Fruit fly (Drosophila melanogaster) whole organism, prepupa: ENCODE measurements around the gene sau.

Source experiments
- Blimp-1 ChIP-seq: fragments of 200-800 bp; sonication (Bioruptor generic); optimal IDR thresholded peaks from 3 replicates; lab custom pipeline; 2017; ENCODE audit warnings: missing biosample characterization, missing genetic modification characterization, mild to moderate bottlenecking, moderate library complexity, missing genetic modification reagents
- CG10669 ChIP-seq: fragments of 200-800 bp; sonication (Bioruptor generic); optimal IDR thresholded peaks from 3 replicates; lab custom pipeline; 2018; ENCODE audit warnings: missing biosample characterization, mild to moderate bottlenecking, missing genetic modification characterization, moderate library complexity
- CG11294 ChIP-seq: fragments of 200-800 bp; sonication (Bioruptor generic); IDR thresholded peaks from 2 replicates; pipeline ENCODE4 v1.3.6; 2022; ENCODE audit warnings: missing biosample characterization, missing genetic modification characterization
- CG11762 ChIP-seq: fragments of 200-800 bp; sonication (Bioruptor generic); optimal IDR thresholded peaks from 3 replicates; lab custom pipeline; 2016; ENCODE audit warnings: missing biosample characterization, missing genetic modification characterization; ENCODE audit not compliant: insufficient read depth
- CG15336 ChIP-seq: fragments of 200-800 bp; sonication (Bioruptor generic); IDR thresholded peaks from 2 replicates; pipeline ENCODE4 v1.3.6; 2022; ENCODE audit warnings: missing biosample characterization, missing genetic modification characterization
- CG16779 ChIP-seq: fragments of 200-800 bp; sonication (Bioruptor generic); optimal IDR thresholded peaks from 3 replicates; lab custom pipeline; 2017; ENCODE audit warnings: missing biosample characterization, mild to moderate bottlenecking, missing genetic modification characterization
- CG31627 ChIP-seq: fragments of 200-800 bp; sonication (Bioruptor generic); optimal IDR thresholded peaks from 3 replicates; lab custom pipeline; 2016; ENCODE audit warnings: missing biosample characterization, missing genetic modification characterization
- CG32006 ChIP-seq: fragments of 200-800 bp; sonication (Bioruptor generic); optimal IDR thresholded peaks from 3 replicates; lab custom pipeline; 2017; ENCODE audit warnings: missing biosample characterization, mild to moderate bottlenecking, missing genetic modification characterization
- CG34406 ChIP-seq: fragments of 200-800 bp; sonication (Bioruptor generic); optimal IDR thresholded peaks from 3 replicates; lab custom pipeline; 2016; ENCODE audit warnings: missing biosample characterization, missing genetic modification characterization
- CG3919 ChIP-seq: fragments of 200-800 bp; sonication (Bioruptor generic); optimal IDR thresholded peaks from 3 replicates; lab custom pipeline; 2016; ENCODE audit warnings: missing biosample characterization, missing genetic modification characterization
- CG4318 ChIP-seq: fragments of 200-800 bp; sonication (Bioruptor generic); optimal IDR thresholded peaks from 3 replicates; lab custom pipeline; 2017; ENCODE audit warnings: missing biosample characterization, mild to moderate bottlenecking, missing genetic modification characterization
- CG6163 ChIP-seq: fragments of 200-800 bp; sonication (Bioruptor generic); IDR thresholded peaks from 3 replicates; pipeline ENCODE4 v1.3.6; 2022; ENCODE audit warnings: missing biosample characterization, missing genetic modification characterization
- CG6276 ChIP-seq: fragments of 200-800 bp; sonication (Bioruptor generic); optimal IDR thresholded peaks from 2 replicates; lab custom pipeline; 2017; ENCODE audit warnings: missing biosample characterization, mild to moderate bottlenecking, missing genetic modification characterization
- CG6792 ChIP-seq: fragments of 200-800 bp; sonication (Bioruptor generic); optimal IDR thresholded peaks from 3 replicates; lab custom pipeline; 2016; ENCODE audit warnings: missing biosample characterization, missing genetic modification characterization
- CG6808 ChIP-seq: fragments of 200-800 bp; sonication (Bioruptor generic); optimal IDR thresholded peaks from 3 replicates; lab custom pipeline; 2017; ENCODE audit warnings: missing biosample characterization, missing genetic modification characterization, mild to moderate bottlenecking, moderate library complexity, missing genetic modification reagents
- CG6854 ChIP-seq: fragments of 200-800 bp; sonication (Bioruptor generic); optimal IDR thresholded peaks from 2 replicates; lab custom pipeline; 2017; ENCODE audit warnings: missing biosample characterization, mild to moderate bottlenecking, missing genetic modification characterization
- CG7368 ChIP-seq: fragments of 200-800 bp; sonication (Bioruptor generic); optimal IDR thresholded peaks from 3 replicates; lab custom pipeline; 2016; ENCODE audit warnings: missing biosample characterization, missing genetic modification characterization
- CG8319 ChIP-seq: fragments of 200-800 bp; sonication (Bioruptor generic); optimal IDR thresholded peaks from 3 replicates; lab custom pipeline; 2016; ENCODE audit warnings: missing biosample characterization, missing genetic modification characterization
- CG8632 ChIP-seq: fragments of 200-800 bp; sonication (Bioruptor generic); optimal IDR thresholded peaks from 3 replicates; lab custom pipeline; 2016; ENCODE audit warnings: missing biosample characterization, missing genetic modification characterization
- CG9139 ChIP-seq: fragments of 200-800 bp; sonication (Bioruptor generic); optimal IDR thresholded peaks from 3 replicates; lab custom pipeline; 2017; ENCODE audit warnings: missing biosample characterization, mild to moderate bottlenecking, missing genetic modification characterization
- Eip78C ChIP-seq: fragments of 200-800 bp; sonication (Bioruptor generic); peaks from one replicate; lab custom pipeline; 2016; ENCODE audit warnings: missing biosample characterization, missing genetic modification characterization
- Eip93F ChIP-seq: fragments of 200-800 bp; sonication (Bioruptor generic); optimal IDR thresholded peaks from 2 replicates; lab custom pipeline; 2016; ENCODE audit warnings: missing biosample characterization, mild to moderate bottlenecking, missing genetic modification characterization
- Ets21C ChIP-seq: fragments of 200-800 bp; sonication (Bioruptor generic); optimal IDR thresholded peaks from 3 replicates; lab custom pipeline; 2016; ENCODE audit warnings: missing biosample characterization, missing genetic modification characterization
- Ets96B ChIP-seq: fragments of 200-800 bp; optimal IDR thresholded peaks from 2 replicates; lab custom pipeline; 2019; ENCODE audit warnings: missing biosample characterization, mild to moderate bottlenecking, missing genetic modification characterization, moderate library complexity
- Gug ChIP-seq: fragments of 200-800 bp; sonication (Bioruptor generic); IDR thresholded peaks from 2 replicates; pipeline ENCODE4 v1.3.6; 2022; ENCODE audit warnings: missing biosample characterization, missing genetic modification characterization
- Hr38 ChIP-seq: sonication (Bioruptor generic); optimal IDR thresholded peaks from 2 replicates; lab custom pipeline; 2016; ENCODE audit warnings: missing biosample characterization, missing genetic modification characterization
- Lpt ChIP-seq: fragments of 200-800 bp; sonication (Bioruptor generic); optimal IDR thresholded peaks from 3 replicates; lab custom pipeline; 2016; ENCODE audit warnings: missing biosample characterization, missing genetic modification characterization
- Met ChIP-seq: fragments of 200-800 bp; sonication (Bioruptor generic); optimal IDR thresholded peaks from 3 replicates; lab custom pipeline; 2016; ENCODE audit warnings: missing biosample characterization, missing genetic modification characterization
- Smox ChIP-seq: fragments of 200-800 bp; sonication (Bioruptor generic); optimal IDR thresholded peaks from 3 replicates; lab custom pipeline; 2016; ENCODE audit warnings: missing biosample characterization, missing genetic modification characterization
- Sox14 ChIP-seq: fragments of 200-800 bp; sonication (Bioruptor generic); optimal IDR thresholded peaks from 3 replicates; lab custom pipeline; 2016; ENCODE audit warnings: missing biosample characterization, missing genetic modification characterization
- achi ChIP-seq: fragments of 200-800 bp; sonication (Bioruptor generic); optimal IDR thresholded peaks from 3 replicates; lab custom pipeline; 2016; ENCODE audit warnings: missing biosample characterization, missing genetic modification characterization
- acj6 ChIP-seq: fragments of 200-800 bp; sonication (Bioruptor generic); optimal IDR thresholded peaks from 3 replicates; lab custom pipeline; 2016; ENCODE audit warnings: missing biosample characterization, missing genetic modification characterization
- cyc ChIP-seq: fragments of 200-800 bp; sonication (Bioruptor generic); optimal IDR thresholded peaks from 3 replicates; lab custom pipeline; 2016; ENCODE audit warnings: missing biosample characterization, missing genetic modification characterization
- dac ChIP-seq: fragments of 200-800 bp; sonication (Bioruptor generic); optimal IDR thresholded peaks from 2 replicates; lab custom pipeline; 2017; ENCODE audit warnings: missing biosample characterization, mild to moderate bottlenecking, missing genetic modification characterization
- dsx ChIP-seq: fragments of 200-800 bp; optimal IDR thresholded peaks from 3 replicates; lab custom pipeline; 2019; ENCODE audit warnings: missing biosample characterization, mild to moderate bottlenecking, missing genetic modification characterization, moderate library complexity; ENCODE audit not compliant: poor library complexity, severe bottlenecking
- eg ChIP-seq: fragments of 200-800 bp; sonication (Bioruptor generic); IDR thresholded peaks from 3 replicates; pipeline ENCODE4 v1.3.6; 2022; ENCODE audit warnings: missing biosample characterization, missing genetic modification characterization
- esn ChIP-seq: fragments of 200-800 bp; sonication (Bioruptor generic); optimal IDR thresholded peaks from 2 replicates; lab custom pipeline; 2016; ENCODE audit warnings: missing biosample characterization, mild to moderate bottlenecking, missing genetic modification characterization, moderate library complexity
- fd59A ChIP-seq: fragments of 200-800 bp; sonication (Bioruptor generic); optimal IDR thresholded peaks from 2 replicates; lab custom pipeline; 2017; ENCODE audit warnings: missing biosample characterization, mild to moderate bottlenecking, missing genetic modification characterization, missing genetic modification reagents
- fkh ChIP-seq: fragments of 200-800 bp; sonication (Bioruptor generic); optimal IDR thresholded peaks from 3 replicates; lab custom pipeline; 2017; ENCODE audit warnings: missing biosample characterization, mild to moderate bottlenecking, missing genetic modification characterization, moderate library complexity
- lz ChIP-seq: fragments of 200-800 bp; sonication (Bioruptor generic); optimal IDR thresholded peaks from 3 replicates; lab custom pipeline; 2016; ENCODE audit warnings: missing biosample characterization, missing genetic modification characterization
- net ChIP-seq: fragments of 200-800 bp; sonication (Bioruptor generic); optimal IDR thresholded peaks from 3 replicates; lab custom pipeline; 2016; ENCODE audit warnings: missing biosample characterization, missing genetic modification characterization
- spab ChIP-seq: fragments of 200-800 bp; sonication (Bioruptor generic); optimal IDR thresholded peaks from 2 replicates; lab custom pipeline; 2017; ENCODE audit warnings: missing biosample characterization, mild to moderate bottlenecking, missing genetic modification characterization, missing genetic modification reagents
- svp ChIP-seq: fragments of 200-800 bp; sonication (Bioruptor generic); peaks from one replicate; lab custom pipeline; 2016; ENCODE audit warnings: missing biosample characterization, missing genetic modification characterization
- topi ChIP-seq: fragments of 200-800 bp; sonication (Bioruptor generic); optimal IDR thresholded peaks from 3 replicates; lab custom pipeline; 2016; ENCODE audit warnings: missing biosample characterization, missing genetic modification characterization
- vri ChIP-seq: fragments of 200-800 bp; sonication (Bioruptor generic); optimal IDR thresholded peaks from 3 replicates; lab custom pipeline; 2016; ENCODE audit warnings: missing biosample characterization, mild to moderate bottlenecking, missing genetic modification characterization

Gene sau

dm6 chr2L:2185373-2185772, 40.8 kb upstream of the sau start (continued):
- no peak for TF ChIP-seq Hr38
- peak; percentile 42 for TF ChIP-seq Sox14 (GFP tag; lab: Kevin White, UChicago)
- peak; percentile 29 for TF ChIP-seq topi (GFP tag; lab: Kevin White, UChicago)
- no peak for TF ChIP-seq Blimp-1
- TF ChIP-seq CG11294 (GFP tag; lab: Robert Waterston, UW), result 0 out of 2 replicates have a peak, but pooled peaks have one; percentile 27
- TF ChIP-seq CG6854 (GFP tag; lab: Kevin White, UChicago), result no peak
- peak; percentile 49 for TF ChIP-seq Smox (GFP tag; lab: Kevin White, UChicago)
- TF ChIP-seq CG6276 (GFP tag; lab: Kevin White, UChicago), result peak; percentile 66
- TF ChIP-seq CG9139 (GFP tag; lab: Kevin White, UChicago), result no peak
- no peak for TF ChIP-seq Lpt
- TF ChIP-seq CG6163 (GFP tag; lab: Robert Waterston, UW), result 0 out of 3 replicates have a peak, but pooled peaks have one; percentile 27
- no peak for TF ChIP-seq cyc (GFP tag; lab: Kevin White, UChicago)
- TF ChIP-seq CG3919 (GFP tag; lab: Kevin White, UChicago), result peak; percentile 40
- TF ChIP-seq Met (GFP tag; lab: Kevin White, UChicago), result peak; percentile 48

dm6 chr2L:2187411-2187810, 38.7 kb upstream of the sau start:
- TF ChIP-seq Ets21C, result no peak
- no peak for TF ChIP-seq achi
- TF ChIP-seq CG3919 (GFP tag; lab: Kevin White, UChicago), result no peak
- no peak for TF ChIP-seq spab (GFP tag; lab: Kevin White, UChicago)
- TF ChIP-seq Gug (GFP tag; lab: Robert Waterston, UW), result no peak
- TF ChIP-seq Eip78C (GFP tag; lab: Kevin White, UChicago), result no peak
- no peak for TF ChIP-seq CG6808 (GFP tag; lab: Kevin White, UChicago)
- TF ChIP-seq esn (GFP tag; lab: Kevin White, UChicago), result no peak
- no peak for TF ChIP-seq fkh (GFP tag; lab: Kevin White, UChicago)
- no peak for TF ChIP-seq acj6
- no peak for TF ChIP-seq CG4318 (GFP tag; lab: Kevin White, UChicago)
- no peak for TF ChIP-seq dac (GFP tag; lab: Kevin White, UChicago)
- no peak for TF ChIP-seq lz (GFP tag; lab: Kevin White, UChicago)
- TF ChIP-seq svp (GFP tag; lab: Kevin White, UChicago), result no peak
- no peak for TF ChIP-seq fd59A (GFP tag; lab: Kevin White, UChicago)
- no peak for TF ChIP-seq CG6792
- no peak for TF ChIP-seq CG11762 (GFP tag; lab: Kevin White, UChicago)

DNA sequence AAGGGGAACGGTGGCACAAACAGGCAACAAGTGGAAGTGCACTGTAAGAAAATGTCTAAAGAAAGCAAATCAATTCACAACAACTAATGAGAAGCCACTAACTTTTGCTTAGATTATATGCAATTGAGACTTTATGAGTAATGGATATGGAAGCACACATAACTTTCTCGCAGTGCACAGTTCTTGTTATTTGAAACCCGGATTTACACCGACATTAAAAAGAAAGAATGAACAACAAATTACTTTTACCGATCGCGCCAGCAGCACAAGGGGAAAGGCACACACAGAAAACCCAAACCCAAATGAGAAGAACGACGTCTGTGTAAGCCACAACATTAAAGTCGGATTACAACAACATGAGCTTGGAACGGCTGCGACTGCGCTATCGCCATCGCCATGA, 37.0 kb upstream of the sau start:
- TF ChIP-seq CG10669 (GFP tag; lab: Kevin White, UChicago) (peak; percentile 53), CG32006 (GFP tag; lab: Kevin White, UChicago) (peak; percentile 76), Sox14 (GFP tag; lab: Kevin White, UChicago) (peak; percentile 81), spab (GFP tag; lab: Kevin White, UChicago) (peak; percentile 14), Hr38 (no peak), Ets96B (tag; lab: Kevin White, UChicago) (peak; percentile 45), acj6 (peak; percentile 76), CG7368 (GFP tag; lab: Kevin White, UChicago) (peak; percentile 51), cyc (GFP tag; lab: Kevin White, UChicago) (peak; percentile 91), CG15336 (GFP tag; lab: Robert Waterston, UW) (peak; percentile 61; the same call in 1 of the 2 replicates), CG34406 (GFP tag; lab: Kevin White, UChicago) (peak; percentile 56), net (GFP tag; lab: Kevin White, UChicago) (peak; percentile 69), fd59A (GFP tag; lab: Kevin White, UChicago) (no peak), CG16779 (tag; lab: Kevin White, UChicago) (no peak), CG6276 (GFP tag; lab: Kevin White, UChicago) (peak; percentile 68), vri (peak; percentile 60), CG6792 (peak; percentile 78), CG3919 (GFP tag; lab: Kevin White, UChicago) (peak; percentile 81), Eip93F (GFP tag; lab: Kevin White, UChicago) (peak; percentile 35), CG8632 (GFP tag; lab: Kevin White, UChicago) (peak; percentile 56), CG11294 (GFP tag; lab: Robert Waterston, UW) (0 out of 2 replicates have a peak, but pooled peaks have one; percentile 19), esn (GFP tag; lab: Kevin White, UChicago) (peak; percentile 88), CG6808 (GFP tag; lab: Kevin White, UChicago) (no peak), dac (GFP tag; lab: Kevin White, UChicago) (peak; percentile 51), CG6854 (GFP tag; lab: Kevin White, UChicago) (peak; percentile 68), Lpt (peak; percentile 43), lz (GFP tag; lab: Kevin White, UChicago) (peak; percentile 88), CG4318 (GFP tag; lab: Kevin White, UChicago) (peak; percentile 42), eg (GFP tag; lab: Robert Waterston, UW) (peak; percentile 66), dsx (GFP tag; lab: Kevin White, UChicago) (peak; percentile 35), CG8319 (peak; percentile 60), CG9139 (GFP tag; lab: Kevin White, UChicago) (no peak), CG31627 (GFP tag; lab: Kevin White, UChicago) (peak; percentile 90)
